Worm (Caenorhabditis elegans) whole organism, L2 larva: ENCODE measurements around the gene C35B1.9.

Experiments used
- F13H6.1 ChIP-seq: sonication (generic microtip); optimal IDR thresholded peaks from 2 replicates; lab custom pipeline; 2016; ENCODE audit warnings: missing genetic modification characterization, missing compliant biosample characterization
- R02D3.7 ChIP-seq: fragments of 150-350 bp; optimal IDR thresholded peaks from 2 replicates; lab custom pipeline; 2014; ENCODE audit warnings: missing biosample characterization, missing genetic modification characterization
- Y55F3AM.14 ChIP-seq: fragments of 200-800 bp; sonication (Bioruptor generic); optimal IDR thresholded peaks from 2 replicates; lab custom pipeline; 2018; ENCODE audit warnings: mild to moderate bottlenecking, missing genetic modification characterization, missing compliant biosample characterization
- aly-2 ChIP-seq: fragments of 150-350 bp; optimal IDR thresholded peaks from 2 replicates; lab custom pipeline; 2014; ENCODE audit warnings: missing biosample characterization, missing genetic modification characterization
- ama-1 ChIP-seq: fragments of 150-350 bp; optimal IDR thresholded peaks from 2 replicates; lab custom pipeline; 2018; ENCODE audit warnings: inconsistent platforms
- blmp-1 ChIP-seq: sonication (generic microtip); optimal IDR thresholded peaks from 2 replicates; lab custom pipeline; 2017; ENCODE audit warnings: missing genetic modification characterization, mild to moderate bottlenecking, missing compliant biosample characterization, antibody characterized with exemption, moderate library complexity; ENCODE audit not compliant: insufficient read depth
- ceh-16 ChIP-seq: fragments of 150-350 bp; optimal IDR thresholded peaks from 2 replicates; lab custom pipeline; 2014; ENCODE audit warnings: missing biosample characterization, missing genetic modification characterization
- crh-2 ChIP-seq: sonication (generic microtip); optimal IDR thresholded peaks from 2 replicates; lab custom pipeline; 2017; ENCODE audit warnings: missing biosample characterization, missing genetic modification characterization
- dmd-4 ChIP-seq: sonication (generic microtip); optimal IDR thresholded peaks from 2 replicates; lab custom pipeline; 2017; ENCODE audit warnings: missing biosample characterization, missing genetic modification characterization
- elt-1 ChIP-seq: fragments of 150-350 bp; optimal IDR thresholded peaks from 2 replicates; lab custom pipeline; 2014; ENCODE audit warnings: missing biosample characterization, missing genetic modification characterization
- lin-13 ChIP-seq: fragments of 150-350 bp; optimal IDR thresholded peaks from 2 replicates; lab custom pipeline; 2014; ENCODE audit warnings: missing biosample characterization, missing genetic modification reagents, missing genetic modification characterization
- lin-39 ChIP-seq: fragments of 150-350 bp; optimal IDR thresholded peaks from 2 replicates; lab custom pipeline; 2014; ENCODE audit warnings: missing biosample characterization, missing genetic modification reagents, missing genetic modification characterization
- lsy-2 ChIP-seq, 2 experiments: fragments of 150-350 bp in 1 of 2; sonication (generic microtip) in 1 of 2; optimal IDR thresholded peaks; 2 replicates each; lab custom pipeline; 2014 to 2017; ENCODE audit warnings: missing biosample characterization in 2 of 2, missing genetic modification characterization in 2 of 2
- mab-5 ChIP-seq: fragments of 150-350 bp; optimal IDR thresholded peaks from 2 replicates; lab custom pipeline; 2014; ENCODE audit warnings: missing biosample characterization, missing genetic modification characterization
- mbf-1 ChIP-seq: sonication (generic microtip); optimal IDR thresholded peaks from 2 replicates; lab custom pipeline; 2017; ENCODE audit warnings: missing biosample characterization, missing genetic modification characterization
- mdl-1 ChIP-seq, 2 experiments: fragments of 150-350 bp in 1 of 2; sonication (generic microtip) in 1 of 2; optimal IDR thresholded peaks; 2 replicates each; lab custom pipeline; 2017; ENCODE audit warnings: missing biosample characterization in 2 of 2, missing genetic modification characterization in 2 of 2
- nhr-11 ChIP-seq: fragments of 150-350 bp; optimal IDR thresholded peaks from 2 replicates; lab custom pipeline; 2014; ENCODE audit warnings: missing biosample characterization, missing genetic modification characterization
- nhr-12 ChIP-seq: fragments of 150-350 bp; optimal IDR thresholded peaks from 2 replicates; lab custom pipeline; 2014; ENCODE audit warnings: missing biosample characterization, missing genetic modification characterization
- nhr-21 ChIP-seq: fragments of 150-350 bp; optimal IDR thresholded peaks from 2 replicates; lab custom pipeline; 2014; ENCODE audit warnings: missing biosample characterization, missing genetic modification characterization
- nhr-23 ChIP-seq: fragments of 150-350 bp; optimal IDR thresholded peaks from 2 replicates; lab custom pipeline; 2014; ENCODE audit warnings: missing biosample characterization, missing genetic modification reagents, missing genetic modification characterization
- nhr-237 ChIP-seq: fragments of 150-350 bp; optimal IDR thresholded peaks from 2 replicates; lab custom pipeline; 2014; ENCODE audit warnings: missing biosample characterization, missing genetic modification characterization
- peb-1 ChIP-seq: fragments of 150-350 bp; optimal IDR thresholded peaks from 2 replicates; lab custom pipeline; 2014; ENCODE audit warnings: missing biosample characterization, missing genetic modification characterization
- sem-4 ChIP-seq: fragments of 150-350 bp; optimal IDR thresholded peaks from 2 replicates; lab custom pipeline; 2014; ENCODE audit warnings: missing biosample characterization, missing genetic modification reagents, missing genetic modification characterization
- skn-1 ChIP-seq: sonication (generic microtip); optimal IDR thresholded peaks from 2 replicates; lab custom pipeline; 2017; ENCODE audit warnings: missing biosample characterization, missing genetic modification characterization
- sma-3 ChIP-seq: sonication (generic microtip); optimal IDR thresholded peaks from 2 replicates; lab custom pipeline; 2016; ENCODE audit warnings: missing genetic modification reagents, missing genetic modification characterization, missing compliant biosample characterization
- sma-9 ChIP-seq, 2 experiments: fragments of 150-350 bp in 1 of 2; sonication (generic microtip) in 1 of 2; optimal IDR thresholded peaks; 2 replicates each; lab custom pipeline; 2014 to 2016; ENCODE audit warnings: missing genetic modification characterization in 2 of 2, mild to moderate bottlenecking in 1 of 2, missing biosample characterization in 1 of 2, missing compliant biosample characterization in 1 of 2, missing genetic modification reagents in 1 of 2, moderate library complexity in 1 of 2
- snpc-4 ChIP-seq: fragments of 150-350 bp; optimal IDR thresholded peaks from 2 replicates; lab custom pipeline; 2014; ENCODE audit warnings: missing biosample characterization, missing genetic modification characterization
- unc-39 ChIP-seq: fragments of 150-350 bp; optimal IDR thresholded peaks from 2 replicates; lab custom pipeline; 2014; ENCODE audit warnings: missing biosample characterization, missing genetic modification characterization
- unc-55 ChIP-seq: fragments of 150-350 bp; sonication (generic microtip); optimal IDR thresholded peaks from 3 replicates; lab custom pipeline; 2014; ENCODE audit warnings: missing biosample characterization, missing genetic modification reagents, missing genetic modification characterization
- unc-62 ChIP-seq: fragments of 150-350 bp; optimal IDR thresholded peaks from 2 replicates; lab custom pipeline; 2014; ENCODE audit warnings: missing biosample characterization, missing genetic modification reagents, missing genetic modification characterization
- ztf-11 ChIP-seq: sonication (generic microtip); optimal IDR thresholded peaks from 2 replicates; lab custom pipeline; 2017; ENCODE audit warnings: missing biosample characterization, missing genetic modification characterization
- ztf-4 ChIP-seq: fragments of 150-350 bp; optimal IDR thresholded peaks from 2 replicates; lab custom pipeline; 2014; ENCODE audit warnings: missing biosample characterization, missing genetic modification characterization

Gene C35B1.9

DNA sequence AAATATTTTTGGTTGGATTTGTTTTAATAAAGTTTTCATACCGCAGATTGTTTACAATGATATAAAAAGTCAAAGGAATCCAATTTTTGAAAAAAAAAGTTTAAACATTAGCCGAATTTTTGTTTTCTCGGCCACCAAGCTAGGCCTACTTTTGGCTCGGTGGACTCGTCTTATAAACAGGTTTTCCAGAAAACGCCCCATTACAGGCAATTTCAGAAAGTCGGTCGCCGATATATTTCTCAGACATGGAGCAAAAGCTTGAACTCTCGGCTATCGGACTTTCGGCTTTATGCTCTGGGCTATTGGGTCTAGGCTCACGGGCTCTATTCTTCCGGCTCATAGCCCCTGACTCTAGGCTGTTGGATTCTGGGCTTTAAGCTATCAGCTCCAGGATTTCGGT is 2.3 kb upstream of the C35B1.9 start:
- TF ChIP-seq sma-9 (GFP tag; optimal IDR thresholded peaks at IDR 0.05; lab: Kevin White, UChicago) (no peak), sma-9 (tag; optimal IDR thresholded peaks at IDR 0.05; lab: Kevin White, UChicago) (no peak), unc-55 (GFP tag; lab: Kevin White, UChicago) (no peak), F13H6.1 (no peak), ztf-4 (tag; lab: Kevin White, UChicago) (no peak), nhr-237 (no peak), blmp-1 (tag; lab: Kevin White, UChicago) (no peak), nhr-12 (tag; lab: Kevin White, UChicago) (no peak), mdl-1 (tag; optimal IDR thresholded peaks at IDR 0.05; lab: Kevin White, UChicago) (no peak), nhr-21 (tag; lab: Kevin White, UChicago) (no peak), lsy-2 (tag; optimal IDR thresholded peaks at IDR 0.05; lab: Kevin White, UChicago) (no peak), dmd-4 (tag; lab: Kevin White, UChicago) (no peak)
- TF ChIP-seq, all 48 proteins: peak for 0

DNA sequence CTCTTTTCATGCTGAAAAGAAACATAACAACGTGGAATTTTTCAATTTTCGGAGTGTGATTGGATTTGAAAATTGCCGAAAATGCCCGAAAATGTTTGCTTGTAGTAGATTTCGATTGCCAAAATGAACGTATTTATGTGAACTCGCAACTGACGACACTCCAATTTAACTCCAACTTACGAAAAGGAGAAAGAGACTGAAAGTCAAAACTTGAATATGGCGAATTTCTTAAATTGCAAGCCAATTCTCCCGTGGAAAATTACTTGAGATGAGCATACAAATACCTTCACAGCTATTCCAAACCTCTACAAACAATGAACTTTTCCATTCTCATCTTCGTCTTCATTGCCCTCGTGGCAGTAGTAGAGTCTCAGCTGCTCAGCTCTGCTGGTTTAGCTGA is 1.9 kb upstream of the C35B1.9 start:
- TF ChIP-seq unc-39 (no peak), lin-39 (no peak), sma-9 (GFP tag; optimal IDR thresholded peaks at IDR 0.05; lab: Kevin White, UChicago) (no peak), sma-9 (tag; optimal IDR thresholded peaks at IDR 0.05; lab: Kevin White, UChicago) (no peak), ama-1 (lab: Kevin White, UChicago) (no peak)

ce11 chrIV:4079514-4079913 is 1.2 kb downstream of the C35B1.9 start, which contains the start of gene C35B1.4:
Gene C35B1.4 (plus strand): TSS chrIV:4079814.
- TF ChIP-seq mab-5 = no peak
- TF ChIP-seq Y55F3AM.14 (GFP tag; lab: Kevin White, UChicago) = no peak
- TF ChIP-seq sma-9 (GFP tag; optimal IDR thresholded peaks at IDR 0.05; lab: Kevin White, UChicago) = no peak
- no peak for TF ChIP-seq sma-9 (tag; optimal IDR thresholded peaks at IDR 0.05; lab: Kevin White, UChicago)
- TF ChIP-seq mbf-1 (tag; lab: Kevin White, UChicago) = no peak

DNA sequence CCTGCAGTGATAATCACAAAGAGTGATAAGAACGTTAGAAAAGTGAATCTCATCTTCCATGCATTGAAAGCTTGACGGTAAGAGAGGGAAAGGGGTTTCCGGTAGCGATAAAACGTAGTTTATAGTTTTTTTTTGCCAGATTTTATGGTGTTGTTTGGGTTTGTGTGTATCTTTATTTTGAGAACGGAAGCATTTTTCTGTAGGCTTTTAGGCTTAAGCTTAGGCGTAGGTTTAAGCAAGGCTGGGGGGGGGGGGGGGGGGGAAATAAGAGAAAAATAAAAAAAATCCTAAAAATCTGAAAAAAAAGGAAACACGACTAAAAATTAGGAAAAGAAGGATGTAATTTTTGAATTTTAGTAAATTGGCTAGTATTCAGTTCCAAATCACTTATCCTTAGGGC is 1.8 kb downstream of the C35B1.9 start, which contains the start of gene C35B1.8:
C35B1.8 (minus strand) TSS at position 101 of the 400 bp plus-strand sequence.
- no peak for TF ChIP-seq nhr-11 (tag; lab: Kevin White, UChicago)
- no peak for TF ChIP-seq skn-1 (tag; lab: Kevin White, UChicago)
- no peak for TF ChIP-seq peb-1 (tag; lab: Kevin White, UChicago)
- TF ChIP-seq lin-13 = no peak
- TF ChIP-seq unc-62 (GFP tag; lab: Kevin White, UChicago) = no peak
- TF ChIP-seq ztf-11 (tag; lab: Kevin White, UChicago) = no peak
- no peak for TF ChIP-seq ceh-16 (tag; lab: Kevin White, UChicago)
- TF ChIP-seq unc-55 (GFP tag; lab: Kevin White, UChicago) = no peak
- TF ChIP-seq nhr-12 (tag; lab: Kevin White, UChicago) = no peak
- TF ChIP-seq snpc-4 (tag; lab: Kevin White, UChicago) = no peak
- no peak for TF ChIP-seq crh-2 (tag; lab: Kevin White, UChicago)

ce11 chrIV:4076690-4077295 is 4.0 kb downstream of the C35B1.9 start:
- TF ChIP-seq nhr-12 (tag; lab: Kevin White, UChicago) = no peak

DNA sequence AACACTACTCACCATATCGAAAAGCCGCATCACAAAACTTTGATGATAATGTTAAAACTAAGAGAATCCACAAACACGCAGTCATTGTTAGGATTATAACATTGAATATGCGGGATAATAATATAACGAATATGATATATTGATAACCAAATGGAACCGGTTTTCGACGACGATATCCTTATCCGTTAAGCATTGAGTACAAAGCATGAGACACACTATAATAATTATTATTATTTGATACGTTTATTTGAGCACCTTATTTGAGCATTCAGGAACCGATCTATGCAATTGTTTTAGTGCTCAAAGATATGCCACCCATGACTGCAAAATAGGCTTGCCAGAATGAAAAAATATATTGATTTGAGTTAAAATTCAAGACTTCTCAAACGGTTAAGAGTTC is 6.1 kb downstream of the C35B1.9 start, which contains the start of gene W03D2.9:
W03D2.9 (minus strand) TSS at position 101 of the 400 bp plus-strand sequence.
- TF ChIP-seq nhr-23 (tag; lab: Kevin White, UChicago) (no peak), R02D3.7 (tag; lab: Kevin White, UChicago) (no peak), elt-1 (tag; lab: Kevin White, UChicago) (no peak)

DNA sequence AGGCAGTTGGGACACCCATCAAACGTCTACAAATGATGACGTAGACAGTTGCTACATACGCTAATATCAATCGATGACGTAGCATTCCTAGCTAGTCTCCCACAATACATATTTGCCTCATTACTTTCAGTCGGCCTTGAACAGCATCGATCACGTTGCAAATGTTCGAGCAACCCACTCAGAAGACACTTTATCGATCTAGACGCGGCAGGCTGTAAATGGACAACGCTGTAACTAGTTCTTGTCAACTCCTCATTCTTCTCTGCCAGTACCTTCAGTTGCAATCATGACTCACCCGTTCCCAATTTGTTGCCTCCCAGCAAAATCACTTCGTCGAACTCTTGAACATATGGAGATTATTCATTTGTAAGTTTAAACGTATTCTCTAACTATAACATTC is 8.7 kb downstream of the C35B1.9 start, which contains the start of gene pqn-75:
pqn-75 (plus strand) TSS at position 301 of the 400 bp plus-strand sequence.
- TF ChIP-seq elt-1 (tag; lab: Kevin White, UChicago) (no peak), lin-39 (no peak), nhr-23 (tag; lab: Kevin White, UChicago) (no peak), blmp-1 (tag; lab: Kevin White, UChicago) (no peak), sem-4 (tag; lab: Kevin White, UChicago) (no peak), aly-2 (tag; lab: Kevin White, UChicago) (no peak), Y55F3AM.14 (GFP tag; lab: Kevin White, UChicago) (no peak), skn-1 (tag; lab: Kevin White, UChicago) (no peak), nhr-12 (tag; lab: Kevin White, UChicago) (no peak), peb-1 (tag; lab: Kevin White, UChicago) (no peak), sma-3 (GFP tag; lab: Kevin White, UChicago) (no peak)
